Fruit fly (Drosophila melanogaster) whole organism, embryonic: ENCODE measurements around the gene CG3566.

ENCODE experiments used
- Aef1 ChIP-seq: fragments of 200-800 bp; sonication (Bioruptor generic); IDR thresholded peaks from 3 replicates; pipeline ENCODE4 v1.3.6; 2022; ENCODE audit warnings: missing biosample characterization, missing genetic modification characterization
- Blimp-1 ChIP-seq: fragments of 200-800 bp; sonication (Bioruptor generic); optimal IDR thresholded peaks from 3 replicates; lab custom pipeline; 2018; ENCODE audit warnings: missing biosample characterization, missing genetic modification characterization, mild to moderate bottlenecking, moderate library complexity, missing genetic modification reagents
- CG10267 ChIP-seq: fragments of 200-800 bp; sonication (Bioruptor generic); optimal IDR thresholded peaks from 2 replicates; lab custom pipeline; 2018; ENCODE audit warnings: missing biosample characterization, mild to moderate bottlenecking, missing genetic modification characterization, moderate library complexity
- CG10321 ChIP-seq: fragments of 200-800 bp; sonication (Bioruptor generic); IDR thresholded peaks from 2 replicates; pipeline ENCODE4 v1.3.6; 2022; ENCODE audit warnings: missing biosample characterization, missing genetic modification characterization
- CG10462 ChIP-seq: fragments of 200-800 bp; sonication (Bioruptor generic); optimal IDR thresholded peaks from 2 replicates; lab custom pipeline; 2016; ENCODE audit warnings: missing biosample characterization, missing genetic modification characterization
- CG11093 ChIP-seq: fragments of 200-800 bp; sonication (Bioruptor generic); IDR thresholded peaks from 3 replicates; pipeline ENCODE4 v1.3.6; 2022; ENCODE audit warnings: missing biosample characterization, missing genetic modification characterization
- CG11504 ChIP-seq: fragments of 200-800 bp; sonication (Bioruptor generic); optimal IDR thresholded peaks from 3 replicates; lab custom pipeline; 2019; ENCODE audit warnings: missing biosample characterization, mild to moderate bottlenecking, missing genetic modification characterization, moderate library complexity
- CG1647 ChIP-seq: fragments of 200-800 bp; sonication (Bioruptor generic); optimal IDR thresholded peaks from 3 replicates; lab custom pipeline; 2016; ENCODE audit warnings: missing biosample characterization, missing genetic modification characterization
- CG2678 ChIP-seq: fragments of 200-800 bp; sonication (Bioruptor generic); optimal IDR thresholded peaks from 3 replicates; lab custom pipeline; 2019; ENCODE audit warnings: missing biosample characterization, mild to moderate bottlenecking, missing genetic modification characterization, moderate library complexity
- CG2889 ChIP-seq: fragments of 200-800 bp; sonication (Bioruptor generic); IDR thresholded peaks from 3 replicates; pipeline ENCODE4 v1.3.6; 2022; ENCODE audit warnings: missing biosample characterization, missing genetic modification characterization
- CG31388 ChIP-seq: fragments of 200-800 bp; sonication (Bioruptor generic); optimal IDR thresholded peaks from 2 replicates; lab custom pipeline; 2016; ENCODE audit warnings: missing biosample characterization, missing genetic modification characterization
- CG32767 ChIP-seq: fragments of 200-800 bp; sonication (Bioruptor generic); IDR thresholded peaks from 2 replicates; pipeline ENCODE4 v1.3.6; 2022; ENCODE audit warnings: missing biosample characterization, missing genetic modification characterization
- CG33557 ChIP-seq: fragments of 200-800 bp; sonication (Bioruptor generic); optimal IDR thresholded peaks from 2 replicates; lab custom pipeline; 2019; ENCODE audit warnings: missing biosample characterization, mild to moderate bottlenecking, missing genetic modification characterization, moderate library complexity
- CG34422 ChIP-seq: fragments of 200-800 bp; sonication (Bioruptor generic); IDR thresholded peaks from 3 replicates; pipeline ENCODE4 v1.3.6; 2022; ENCODE audit warnings: missing biosample characterization, missing genetic modification characterization
- CG3838 ChIP-seq: fragments of 200-800 bp; sonication (Bioruptor generic); optimal IDR thresholded peaks from 3 replicates; lab custom pipeline; 2016; ENCODE audit warnings: missing biosample characterization, missing genetic modification characterization
- CG3847 ChIP-seq: fragments of 200-800 bp; sonication (Bioruptor generic); IDR thresholded peaks from 2 replicates; pipeline ENCODE4 v1.3.6; 2022; ENCODE audit warnings: missing biosample characterization, missing genetic modification characterization
- CG3995 ChIP-seq: fragments of 200-800 bp; sonication (Bioruptor generic); optimal IDR thresholded peaks from 3 replicates; lab custom pipeline; 2016; ENCODE audit warnings: missing biosample characterization, missing genetic modification characterization
- CG42726 ChIP-seq: fragments of 200-800 bp; sonication (Bioruptor generic); IDR thresholded peaks from 2 replicates; pipeline ENCODE4 v1.3.6; 2022; ENCODE audit warnings: missing biosample characterization, missing genetic modification characterization; ENCODE audit not compliant: partially characterized antibody
- CG4404 ChIP-seq: fragments of 200-800 bp; sonication (Bioruptor generic); IDR thresholded peaks from 2 replicates; pipeline ENCODE4 v1.3.6; 2022; ENCODE audit warnings: missing biosample characterization, missing genetic modification characterization
- CG4424 ChIP-seq: fragments of 200-800 bp; sonication (Bioruptor generic); optimal IDR thresholded peaks from 3 replicates; lab custom pipeline; 2016; ENCODE audit warnings: missing biosample characterization, missing genetic modification characterization
- CG5953 ChIP-seq: fragments of 200-800 bp; sonication (Bioruptor generic); IDR thresholded peaks from 2 replicates; pipeline ENCODE4 v1.3.6; 2022; ENCODE audit warnings: missing biosample characterization, missing genetic modification characterization
- CG9215 ChIP-seq: fragments of 200-800 bp; sonication (Bioruptor generic); IDR thresholded peaks from 2 replicates; pipeline ENCODE4 v1.3.6; 2022; ENCODE audit warnings: missing biosample characterization, missing genetic modification characterization
- Deaf1 ChIP-seq: fragments of 200-800 bp; optimal IDR thresholded peaks from 3 replicates; lab custom pipeline; 2019; ENCODE audit warnings: missing biosample characterization, mild to moderate bottlenecking, missing genetic modification characterization, moderate library complexity
- Gug ChIP-seq: fragments of 200-800 bp; sonication (Bioruptor generic); IDR thresholded peaks from 4 replicates; pipeline ENCODE4 v1.3.6; 2022; ENCODE audit warnings: missing biosample characterization, missing genetic modification characterization
- HLH4C ChIP-seq: fragments of 200-800 bp; sonication (Bioruptor generic); IDR thresholded peaks from 3 replicates; pipeline ENCODE4 v1.3.6; 2022; ENCODE audit warnings: missing biosample characterization, missing genetic modification characterization; ENCODE audit not compliant: partially characterized antibody
- Hand ChIP-seq: fragments of 200-800 bp; sonication (Bioruptor generic); optimal IDR thresholded peaks from 2 replicates; lab custom pipeline; 2017; ENCODE audit warnings: mild to moderate bottlenecking, missing biosample characterization, missing genetic modification reagents, missing genetic modification characterization
- MESR4 ChIP-seq: fragments of 200-800 bp; sonication (Bioruptor generic); optimal IDR thresholded peaks from 2 replicates; lab custom pipeline; 2018; ENCODE audit warnings: missing biosample characterization, mild to moderate bottlenecking, missing genetic modification characterization, moderate library complexity
- Xrp1 ChIP-seq: fragments of 200-800 bp; sonication (Bioruptor generic); IDR thresholded peaks from 2 replicates; pipeline ENCODE4 v1.3.6; 2022; ENCODE audit warnings: missing biosample characterization, missing genetic modification characterization
- amos ChIP-seq: fragments of 200-800 bp; sonication (Bioruptor generic); IDR thresholded peaks from 2 replicates; pipeline ENCODE4 v1.3.6; 2022; ENCODE audit warnings: missing biosample characterization, missing genetic modification characterization; ENCODE audit not compliant: partially characterized antibody
- bowl ChIP-seq: fragments of 200-800 bp; sonication (Bioruptor generic); IDR thresholded peaks from 2 replicates; pipeline ENCODE4 v1.3.6; 2022; ENCODE audit warnings: missing biosample characterization, missing genetic modification characterization
- cg ChIP-seq: fragments of 200-800 bp; sonication (Bioruptor generic); optimal IDR thresholded peaks from 3 replicates; lab custom pipeline; 2019; ENCODE audit warnings: missing biosample characterization, mild to moderate bottlenecking, missing genetic modification characterization, moderate library complexity
- disco-r ChIP-seq: fragments of 200-800 bp; sonication (Bioruptor generic); optimal IDR thresholded peaks from 2 replicates; lab custom pipeline; 2016; ENCODE audit warnings: missing biosample characterization, missing genetic modification characterization
- dpn ChIP-seq, 2 experiments: fragments of 200-800 bp; sonication (Bioruptor generic); optimal IDR thresholded peaks; 3 replicates each; lab custom pipeline; 2016; ENCODE audit warnings: missing biosample characterization in 2 of 2, missing genetic modification characterization in 2 of 2
- eve ChIP-seq, 2 experiments: fragments of >200 bp; optimal IDR thresholded peaks; 2 replicates each; lab custom pipeline; 2017; ENCODE audit warnings: missing biosample characterization in 2 of 2, missing genetic modification characterization in 2 of 2
- grn ChIP-seq: fragments of 200-800 bp; sonication (Bioruptor generic); optimal IDR thresholded peaks from 3 replicates; lab custom pipeline; 2017; ENCODE audit warnings: missing biosample characterization, missing genetic modification characterization
- gsb ChIP-seq: fragments of 200-800 bp; sonication (Bioruptor generic); IDR thresholded peaks from 2 replicates; pipeline ENCODE4 v1.3.6; 2022; ENCODE audit warnings: missing biosample characterization, missing genetic modification characterization
- gsb-n ChIP-seq: fragments of 200-800 bp; sonication (Bioruptor generic); optimal IDR thresholded peaks from 3 replicates; lab custom pipeline; 2018; ENCODE audit warnings: missing biosample characterization, mild to moderate bottlenecking, missing genetic modification characterization
- h ChIP-seq: fragments of >200 bp; optimal IDR thresholded peaks from 2 replicates; lab custom pipeline; 2017
- ind ChIP-seq: fragments of 200-800 bp; sonication (Bioruptor generic); optimal IDR thresholded peaks from 3 replicates; lab custom pipeline; 2016; ENCODE audit warnings: missing biosample characterization, missing genetic modification characterization
- knrl ChIP-seq: fragments of 200-800 bp; sonication (Bioruptor generic); IDR thresholded peaks from 3 replicates; pipeline ENCODE4 v1.3.6; 2022; ENCODE audit warnings: missing biosample characterization, missing genetic modification characterization; ENCODE audit not compliant: partially characterized antibody
- lilli ChIP-seq: fragments of 200-800 bp; sonication (Bioruptor generic); optimal IDR thresholded peaks from 3 replicates; lab custom pipeline; 2016; ENCODE audit warnings: missing biosample characterization, missing genetic modification characterization
- lola ChIP-seq, 3 experiments: fragments of >200 bp in 2 of 3; fragments of 200-800 bp in 1 of 3; sonication (Bioruptor generic) in 1 of 3; optimal IDR thresholded peaks; 2 replicates each; lab custom pipeline; 2017 to 2019; ENCODE audit warnings: missing biosample characterization in 3 of 3, missing genetic modification characterization in 3 of 3, mild to moderate bottlenecking in 1 of 3, moderate library complexity in 1 of 3
- mld ChIP-seq: fragments of 200-800 bp; sonication (Bioruptor generic); IDR thresholded peaks from 3 replicates; pipeline ENCODE4 v1.3.6; 2022; ENCODE audit warnings: missing biosample characterization, missing genetic modification characterization; ENCODE audit not compliant: partially characterized antibody
- nmo ChIP-seq: fragments of 200-800 bp; sonication (Bioruptor generic); optimal IDR thresholded peaks from 2 replicates; lab custom pipeline; 2018; ENCODE audit warnings: missing biosample characterization, mild to moderate bottlenecking, missing genetic modification characterization, moderate library complexity
- ranshi ChIP-seq: fragments of 200-800 bp; sonication (Bioruptor generic); IDR thresholded peaks from 2 replicates; pipeline ENCODE4 v1.3.6; 2022; ENCODE audit warnings: missing biosample characterization, missing genetic modification characterization
- sug ChIP-seq: fragments of 200-800 bp; optimal IDR thresholded peaks from 2 replicates; lab custom pipeline; 2019; ENCODE audit warnings: missing biosample characterization, mild to moderate bottlenecking, missing genetic modification characterization, moderate library complexity
- tgo ChIP-seq: fragments of 200-800 bp; sonication (Bioruptor generic); IDR thresholded peaks from 3 replicates; pipeline ENCODE4 v1.3.6; 2022; ENCODE audit warnings: missing biosample characterization, missing genetic modification characterization
- trem ChIP-seq: fragments of 200-800 bp; optimal IDR thresholded peaks from 3 replicates; lab custom pipeline; 2019; ENCODE audit warnings: missing biosample characterization, mild to moderate bottlenecking, missing genetic modification characterization, moderate library complexity
- trh ChIP-seq: fragments of 200-800 bp; sonication (Bioruptor generic); optimal IDR thresholded peaks from 2 replicates; lab custom pipeline; 2016; ENCODE audit warnings: missing biosample characterization, missing genetic modification characterization
- vvl ChIP-seq: fragments of 200-800 bp; sonication (Bioruptor generic); IDR thresholded peaks from 2 replicates; pipeline ENCODE4 v1.3.6; 2022; ENCODE audit warnings: missing biosample characterization, missing genetic modification characterization

CG3566 gene

DNA sequence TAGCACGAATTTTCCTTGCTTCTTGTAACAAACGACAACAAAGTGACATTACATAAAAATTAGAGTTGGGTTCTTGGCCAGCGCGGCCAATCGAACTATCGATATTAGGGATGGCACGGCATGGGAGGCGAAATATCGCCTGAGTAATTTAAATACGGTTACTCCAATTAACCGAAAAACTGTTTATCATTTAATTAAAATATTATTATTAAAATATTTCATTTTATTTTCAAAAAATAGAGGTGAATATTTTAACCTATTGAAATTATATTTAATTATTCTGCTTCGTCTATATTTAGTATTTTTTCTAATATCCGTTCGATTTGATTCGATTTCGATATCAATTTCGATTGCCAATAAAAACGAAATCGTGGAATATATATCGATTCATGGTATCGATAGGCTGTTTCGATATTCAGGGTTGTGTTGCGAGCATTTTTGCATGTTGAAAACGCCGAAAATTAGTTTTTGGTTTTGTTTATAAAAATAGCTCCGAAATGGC is 21.1 kb downstream of the CG3566 start, which contains the start of the genes Rbcn-3A and Spx (continued):
- TF ChIP-seq grn, result no peak
- peak; percentile 34 for TF ChIP-seq CG2678
- TF ChIP-seq CG3838 (GFP tag; lab: Kevin White, UChicago), result no peak
- TF ChIP-seq gsb-n, result no peak
- TF ChIP-seq dpn (GFP tag; optimal IDR thresholded peaks at IDR 0.05; lab: Kevin White, UChicago), result peak in 1 of 2 experiments; percentile 44
- TF ChIP-seq trh (GFP tag; lab: Kevin White, UChicago), result no peak
- TF ChIP-seq CG31388 (GFP tag; lab: Kevin White, UChicago), result no peak
- no peak; the same call in 1 of the 2 replicates for TF ChIP-seq vvl (GFP tag; lab: Robert Waterston, UW)
- TF ChIP-seq tgo (GFP tag; lab: Robert Waterston, UW), result peak; percentile 28; the same call in 1 of the 3 replicates
- TF ChIP-seq CG10321, result no peak
- peak; percentile 39; the same call in 1 of the 4 replicates for TF ChIP-seq Gug (GFP tag; lab: Robert Waterston, UW)
- TF ChIP-seq MESR4 (GFP tag; lab: Kevin White, UChicago), result no peak
- no peak for TF ChIP-seq CG11093 (GFP tag; lab: Robert Waterston, UW)
- no peak for TF ChIP-seq CG1647 (GFP tag; lab: Kevin White, UChicago)
- peak; percentile 5; the same call in 1 of the 2 replicates for TF ChIP-seq Xrp1 (GFP tag; lab: Robert Waterston, UW)
- peak; percentile 68; the same call in 1 of the 2 replicates for TF ChIP-seq CG42726 (GFP tag; lab: Robert Waterston, UW)
- TF ChIP-seq lola (GFP tag; optimal IDR thresholded peaks at IDR 0.05; lab: Kevin White, UChicago), result peak in 1 of 3 experiments; percentile 32
- TF ChIP-seq ranshi, result no peak
- no peak for TF ChIP-seq eve (GFP tag; optimal IDR thresholded peaks at IDR 0.05; lab: Kevin White, UChicago)
- peak; percentile 68 for TF ChIP-seq nmo (GFP tag; lab: Kevin White, UChicago)
- peak; percentile 39 for TF ChIP-seq CG10267 (tag; lab: Kevin White, UChicago)
- TF ChIP-seq h (lab: Kevin White, UChicago), result no peak
- TF ChIP-seq CG9215 (GFP tag; lab: Robert Waterston, UW), result 0 out of 2 replicates have a peak, but pooled peaks have one; percentile 11
- TF ChIP-seq disco-r (GFP tag; lab: Kevin White, UChicago), result no peak
- peak; percentile 32 for TF ChIP-seq ind (GFP tag; lab: Kevin White, UChicago)
- TF ChIP-seq CG10462 (GFP tag; lab: Kevin White, UChicago), result no peak
- TF ChIP-seq amos (GFP tag; lab: Robert Waterston, UW), result peak; percentile 83
- TF ChIP-seq CG3995 (GFP tag; lab: Kevin White, UChicago), result peak; percentile 4
- peak; percentile 35; the same call in 1 of the 3 replicates for TF ChIP-seq CG34422 (GFP tag; lab: Robert Waterston, UW)
- no peak for TF ChIP-seq Deaf1 (tag; lab: Kevin White, UChicago)
- no peak for TF ChIP-seq CG5953 (GFP tag; lab: Robert Waterston, UW)
- no peak for TF ChIP-seq Blimp-1 (GFP tag; lab: Kevin White, UChicago)
- peak; percentile 40 for TF ChIP-seq CG4424 (GFP tag; lab: Kevin White, UChicago)
- TF ChIP-seq gsb (GFP tag; lab: Robert Waterston, UW), result no peak
- TF ChIP-seq Aef1 (GFP tag; lab: Robert Waterston, UW), result no peak
- TF ChIP-seq cg (GFP tag; lab: Kevin White, UChicago), result no peak
- TF ChIP-seq knrl (GFP tag; lab: Robert Waterston, UW), result peak; percentile 93
- TF ChIP-seq CG4404, result no peak
- TF ChIP-seq trem (tag; lab: Kevin White, UChicago), result peak; percentile 50
- peak; percentile 92 for TF ChIP-seq HLH4C (GFP tag; lab: Robert Waterston, UW)
- TF ChIP-seq CG3847, result 0 out of 2 replicates have a peak, but pooled peaks have one; percentile 25
- TF ChIP-seq CG2889 (GFP tag; lab: Robert Waterston, UW), result 0 out of 3 replicates have a peak, but pooled peaks have one; percentile 27
- peak; percentile 32 for TF ChIP-seq lilli (GFP tag; lab: Kevin White, UChicago)
- peak; percentile 61; the same call in 2 of the 3 replicates for TF ChIP-seq mld (GFP tag; lab: Robert Waterston, UW)
- peak; percentile 24 for TF ChIP-seq CG11504 (tag; lab: Kevin White, UChicago)
- 0 out of 2 replicates have a peak, but pooled peaks have one; percentile 12 for TF ChIP-seq CG32767 (GFP tag; lab: Robert Waterston, UW)
- no peak for TF ChIP-seq Hand (GFP tag; lab: Kevin White, UChicago)
- peak; percentile 33 for TF ChIP-seq sug (tag; lab: Kevin White, UChicago)
- no peak for TF ChIP-seq bowl (GFP tag; lab: Robert Waterston, UW)
- TF ChIP-seq CG33557 (GFP tag; lab: Kevin White, UChicago), result peak; percentile 24
